Worm (Caenorhabditis elegans) whole organism, L4 larva: ENCODE measurements around the gene dnj-20.

ENCODE experiments used
- D1046.2 ChIP-seq: fragments of 200-800 bp; sonication (Bioruptor generic); IDR thresholded peaks from 2 replicates; pipeline ENCODE4 v1.3.6; 2022; ENCODE audit warnings: missing genetic modification characterization, missing compliant biosample characterization
- F10B5.3 ChIP-seq: sonication (generic microtip); optimal IDR thresholded peaks from 2 replicates; lab custom pipeline; 2016; ENCODE audit warnings: mild to moderate bottlenecking, missing genetic modification characterization, missing compliant biosample characterization
- F26F4.8 ChIP-seq: fragments of 200-800 bp; sonication (Bioruptor generic); conservative IDR thresholded peaks from 2 replicates; pipeline ENCODE4 v1.3.6; 2022; ENCODE audit warnings: missing genetic modification characterization, missing compliant biosample characterization
- F37D6.2 ChIP-seq: sonication (generic microtip); optimal IDR thresholded peaks from 2 replicates; lab custom pipeline; 2016; ENCODE audit warnings: mild to moderate bottlenecking, missing genetic modification characterization, missing compliant biosample characterization
- F44E2.7 ChIP-seq: fragments of 200-800 bp; sonication (Bioruptor generic); IDR thresholded peaks from 2 replicates; pipeline ENCODE4 v2.1.2; 2022; ENCODE audit warnings: missing genetic modification characterization, missing compliant biosample characterization
- F49E8.2 ChIP-seq: sonication (generic microtip); optimal IDR thresholded peaks from 2 replicates; lab custom pipeline; 2016; ENCODE audit warnings: missing compliant biosample characterization, mild to moderate bottlenecking, missing genetic modification characterization, borderline replicate concordance
- R02D3.7 ChIP-seq: fragments of 150-350 bp; sonication (generic microtip); optimal IDR thresholded peaks from 3 replicates; lab custom pipeline; 2014; ENCODE audit warnings: missing biosample characterization, missing genetic modification characterization
- T20F7.1 ChIP-seq: fragments of 200-800 bp; sonication (Bioruptor generic); optimal IDR thresholded peaks from 2 replicates; lab custom pipeline; 2018; ENCODE audit warnings: mild to moderate bottlenecking, missing genetic modification characterization, missing compliant biosample characterization
- Y5F2A.4 ChIP-seq: fragments of 200-800 bp; sonication (Bioruptor generic); optimal IDR thresholded peaks from 2 replicates; lab custom pipeline; 2018; ENCODE audit warnings: mild to moderate bottlenecking, missing genetic modification characterization, missing compliant biosample characterization
- ZK337.2 ChIP-seq: fragments of 200-800 bp; sonication (Bioruptor generic); IDR thresholded peaks from 2 replicates; pipeline ENCODE4 v1.3.6; 2022; ENCODE audit warnings: missing genetic modification reagents, missing genetic modification characterization, missing compliant biosample characterization
- arid-1 ChIP-seq: fragments of 200-800 bp; sonication (Bioruptor generic); conservative IDR thresholded peaks from 2 replicates; pipeline ENCODE4 v1.3.6; 2022; ENCODE audit warnings: missing genetic modification reagents, missing genetic modification characterization, missing compliant biosample characterization
- ceh-20 ChIP-seq: fragments of 200-800 bp; sonication (Bioruptor generic); IDR thresholded peaks from 2 replicates; pipeline ENCODE4 v1.3.6; 2022; ENCODE audit warnings: missing genetic modification reagents, missing genetic modification characterization, missing compliant biosample characterization
- ceh-28 ChIP-seq: fragments of 150-350 bp; optimal IDR thresholded peaks from 2 replicates; lab custom pipeline; 2014; ENCODE audit warnings: missing biosample characterization, missing genetic modification reagents, missing genetic modification characterization
- ceh-62 ChIP-seq: sonication (generic microtip); optimal IDR thresholded peaks from 2 replicates; lab custom pipeline; 2017; ENCODE audit warnings: missing biosample characterization, missing genetic modification characterization
- ceh-82 ChIP-seq: sonication (generic microtip); optimal IDR thresholded peaks from 2 replicates; lab custom pipeline; 2017; ENCODE audit warnings: missing biosample characterization, missing genetic modification characterization
- ces-1 ChIP-seq: fragments of 150-350 bp; sonication (generic microtip); optimal IDR thresholded peaks from 4 replicates; lab custom pipeline; 2014; ENCODE audit warnings: missing biosample characterization, missing genetic modification reagents, missing genetic modification characterization
- ctbp-1 ChIP-seq: fragments of 200-800 bp; sonication (Bioruptor generic); IDR thresholded peaks from 2 replicates; pipeline ENCODE4 v1.3.6; 2022; ENCODE audit warnings: missing genetic modification reagents, missing genetic modification characterization, missing compliant biosample characterization
- daf-16 ChIP-seq, 3 experiments: sonication (generic microtip); optimal IDR thresholded peaks; 2 replicates each; lab custom pipeline; 2016 to 2017; ENCODE audit warnings: missing genetic modification characterization in 3 of 3, missing genetic modification reagents in 3 of 3, mild to moderate bottlenecking in 2 of 3, missing compliant biosample characterization in 2 of 3, missing biosample characterization in 1 of 3, moderate library complexity in 1 of 3
- dmd-6 ChIP-seq: fragments of 200-800 bp; sonication (Bioruptor generic); IDR thresholded peaks from 2 replicates; pipeline ENCODE4 v1.3.6; 2022; ENCODE audit warnings: missing genetic modification reagents, missing genetic modification characterization, missing compliant biosample characterization
- dmd-8 ChIP-seq: fragments of 200-800 bp; sonication (Bioruptor generic); IDR thresholded peaks from 2 replicates; pipeline ENCODE4 v1.3.6; 2022; ENCODE audit warnings: missing genetic modification characterization, missing compliant biosample characterization
- dve-1 ChIP-seq: sonication (generic microtip); optimal IDR thresholded peaks from 2 replicates; lab custom pipeline; 2017; ENCODE audit warnings: antibody characterized with exemption, mild to moderate bottlenecking, missing genetic modification characterization, missing compliant biosample characterization; ENCODE audit not compliant: insufficient read depth
- egl-43 ChIP-seq: fragments of 200-800 bp; sonication (Bioruptor generic); IDR thresholded peaks from 2 replicates; pipeline ENCODE4 v1.3.6; 2022; ENCODE audit warnings: missing genetic modification reagents, missing genetic modification characterization, missing compliant biosample characterization
- fos-1 ChIP-seq: fragments of 150-350 bp; optimal IDR thresholded peaks from 2 replicates; lab custom pipeline; 2014; ENCODE audit warnings: missing biosample characterization, missing genetic modification characterization
- hif-1 ChIP-seq, 2 experiments: sonication (generic microtip); optimal IDR thresholded peaks; 2 replicates each; lab custom pipeline; 2016 to 2017; ENCODE audit warnings: missing compliant biosample characterization in 2 of 2, missing genetic modification characterization in 2 of 2, missing genetic modification reagents in 2 of 2, missing genotype in 2 of 2, mild to moderate bottlenecking in 1 of 2
- hlh-11 ChIP-seq: fragments of 200-800 bp; sonication (Bioruptor generic); optimal IDR thresholded peaks from 2 replicates; lab custom pipeline; 2018; ENCODE audit warnings: mild to moderate bottlenecking, missing genetic modification characterization, missing compliant biosample characterization
- hmg-1.1 ChIP-seq: fragments of 200-800 bp; sonication (Bioruptor generic); IDR thresholded peaks from 2 replicates; pipeline ENCODE4 v1.3.6; 2022; ENCODE audit warnings: missing genetic modification reagents, missing genetic modification characterization, missing compliant biosample characterization
- lim-7 ChIP-seq: fragments of 200-800 bp; sonication (Bioruptor generic); IDR thresholded peaks from 2 replicates; pipeline ENCODE4 v1.3.6; 2022; ENCODE audit warnings: missing genetic modification characterization, missing compliant biosample characterization
- lin-1 ChIP-seq: fragments of 200-800 bp; sonication (Bioruptor generic); IDR thresholded peaks from 2 replicates; pipeline ENCODE4 v1.3.6; 2022; ENCODE audit warnings: missing genetic modification reagents, missing genetic modification characterization, missing compliant biosample characterization
- lin-39 ChIP-seq: fragments of 150-350 bp; optimal IDR thresholded peaks from 2 replicates; lab custom pipeline; 2014; ENCODE audit warnings: missing biosample characterization, missing genetic modification reagents, missing genetic modification characterization
- lsy-2 ChIP-seq, 2 experiments: fragments of 150-350 bp in 1 of 2; sonication (generic microtip) in 1 of 2; optimal IDR thresholded peaks; 2 replicates each; lab custom pipeline; 2014 to 2017; ENCODE audit warnings: missing biosample characterization in 2 of 2, missing genetic modification characterization in 2 of 2
- madf-9 ChIP-seq: fragments of 200-800 bp; sonication (Bioruptor generic); conservative IDR thresholded peaks from 2 replicates; pipeline ENCODE4 v1.3.6; 2022; ENCODE audit warnings: missing genetic modification reagents, missing genetic modification characterization, missing compliant biosample characterization
- mes-2 ChIP-seq: sonication (generic microtip); optimal IDR thresholded peaks from 2 replicates; lab custom pipeline; 2016; ENCODE audit warnings: missing genotype, mild to moderate bottlenecking, missing genetic modification characterization, missing compliant biosample characterization; ENCODE audit not compliant: poor library complexity, severe bottlenecking
- nhr-10 ChIP-seq: fragments of 150-350 bp; optimal IDR thresholded peaks from 2 replicates; lab custom pipeline; 2014; ENCODE audit warnings: missing biosample characterization, missing genetic modification characterization
- nhr-25 ChIP-seq: sonication (generic microtip); optimal IDR thresholded peaks from 2 replicates; lab custom pipeline; 2017; ENCODE audit warnings: missing genetic modification characterization, mild to moderate bottlenecking, missing compliant biosample characterization, antibody characterized with exemption, moderate library complexity, borderline replicate concordance; ENCODE audit not compliant: insufficient read depth
- nhr-28 ChIP-seq: fragments of 150-350 bp; optimal IDR thresholded peaks from 2 replicates; lab custom pipeline; 2014; ENCODE audit warnings: missing biosample characterization, missing genetic modification characterization
- nhr-41 ChIP-seq: fragments of 200-800 bp; sonication (Bioruptor generic); IDR thresholded peaks from 2 replicates; pipeline ENCODE4 v1.3.6; 2022; ENCODE audit warnings: missing genetic modification reagents, missing genetic modification characterization, missing compliant biosample characterization
- nhr-48 ChIP-seq: sonication (generic microtip); optimal IDR thresholded peaks from 2 replicates; lab custom pipeline; 2016; ENCODE audit warnings: mild to moderate bottlenecking, missing genetic modification characterization, missing compliant biosample characterization
- nhr-6 ChIP-seq: fragments of 150-350 bp; optimal IDR thresholded peaks from 2 replicates; lab custom pipeline; 2014; ENCODE audit warnings: missing biosample characterization, missing genetic modification characterization
- php-3 ChIP-seq: fragments of 200-800 bp; sonication (Bioruptor generic); IDR thresholded peaks from 2 replicates; pipeline ENCODE4 v1.3.6; 2022; ENCODE audit warnings: missing genetic modification reagents, missing genetic modification characterization, missing compliant biosample characterization
- pqm-1 ChIP-seq: sonication (generic microtip); optimal IDR thresholded peaks from 2 replicates; lab custom pipeline; 2017; ENCODE audit warnings: missing biosample characterization, missing genetic modification characterization
- sdz-12 ChIP-seq: fragments of 200-800 bp; sonication (Bioruptor generic); optimal IDR thresholded peaks from 2 replicates; lab custom pipeline; 2018; ENCODE audit warnings: mild to moderate bottlenecking, missing genetic modification characterization, missing compliant biosample characterization
- snpc-4 ChIP-seq: fragments of 150-350 bp; optimal IDR thresholded peaks from 2 replicates; lab custom pipeline; 2014; ENCODE audit warnings: missing biosample characterization, missing genetic modification characterization
- spr-3 ChIP-seq: fragments of 200-800 bp; sonication (Bioruptor generic); optimal IDR thresholded peaks from 2 replicates; lab custom pipeline; 2018; ENCODE audit warnings: mild to moderate bottlenecking, missing genetic modification characterization, missing compliant biosample characterization
- tag-97 ChIP-seq: fragments of 200-800 bp; sonication (Bioruptor generic); IDR thresholded peaks from 2 replicates; pipeline ENCODE4 v1.3.6; 2022; ENCODE audit warnings: missing genetic modification characterization, missing compliant biosample characterization
- tra-1 ChIP-seq: fragments of 200-800 bp; sonication (Bioruptor generic); IDR thresholded peaks from 2 replicates; pipeline ENCODE4 v1.3.6; 2022; ENCODE audit warnings: missing genetic modification reagents, missing genetic modification characterization, missing compliant biosample characterization
- unc-130 ChIP-seq: sonication (generic microtip); optimal IDR thresholded peaks from 2 replicates; lab custom pipeline; 2016; ENCODE audit warnings: missing genetic modification reagents, missing genetic modification characterization, missing compliant biosample characterization
- unc-39 ChIP-seq: sonication (generic microtip); optimal IDR thresholded peaks from 2 replicates; lab custom pipeline; 2017; ENCODE audit warnings: missing biosample characterization, missing genetic modification characterization
- zfp-2 ChIP-seq: sonication (generic microtip); optimal IDR thresholded peaks from 2 replicates; lab custom pipeline; 2016; ENCODE audit warnings: mild to moderate bottlenecking, missing genetic modification characterization, missing compliant biosample characterization
- zip-11 ChIP-seq: fragments of 200-800 bp; sonication (Bioruptor generic); IDR thresholded peaks from 2 replicates; pipeline ENCODE4 v1.3.6; 2022; ENCODE audit warnings: missing genetic modification characterization, missing compliant biosample characterization
- ztf-11 ChIP-seq: fragments of 150-350 bp; optimal IDR thresholded peaks from 2 replicates; lab custom pipeline; 2014; ENCODE audit warnings: missing biosample characterization, missing genetic modification characterization
- ztf-7 ChIP-seq: fragments of 150-350 bp; optimal IDR thresholded peaks from 2 replicates; lab custom pipeline; 2014; ENCODE audit warnings: missing biosample characterization, missing genetic modification characterization

dnj-20 gene

ce11 chrII:9658915-9659314 lies 34.9 kb upstream of the dnj-20 start, which contains the start of gene ZK1320.2:
Gene ZK1320.2 (minus strand): TSS chrII:9659002.
- TF ChIP-seq hif-1 (tag; optimal IDR thresholded peaks at IDR 0.05; lab: Kevin White, UChicago) = no peak
- TF ChIP-seq nhr-6 = no peak
- no peak for TF ChIP-seq daf-16 (GFP tag; optimal IDR thresholded peaks at IDR 0.05; lab: Kevin White, UChicago)
- peak; percentile 43 for TF ChIP-seq daf-16 (tag; optimal IDR thresholded peaks at IDR 0.05; lab: Kevin White, UChicago)
- no peak for TF ChIP-seq madf-9 (GFP tag; lab: Robert Waterston, UW)
- no peak for TF ChIP-seq lim-7
- peak; percentile 17 for TF ChIP-seq dve-1 (tag; lab: Kevin White, UChicago)
- TF ChIP-seq fos-1 = no peak
- TF ChIP-seq Y5F2A.4 (GFP tag; lab: Kevin White, UChicago) = no peak
- no peak for TF ChIP-seq ZK337.2 (GFP tag; lab: Robert Waterston, UW)
- no peak for TF ChIP-seq ceh-28 (tag; lab: Kevin White, UChicago)
- no peak for TF ChIP-seq T20F7.1 (GFP tag; lab: Kevin White, UChicago)
- no peak for TF ChIP-seq dmd-8
- TF ChIP-seq R02D3.7 (tag; lab: Kevin White, UChicago) = no peak
- no peak for TF ChIP-seq hlh-11 (tag; lab: Kevin White, UChicago)
- no peak for TF ChIP-seq nhr-25 (tag; lab: Kevin White, UChicago)
- TF ChIP-seq F26F4.8 (GFP tag; lab: Robert Waterston, UW) = no peak
- TF ChIP-seq F10B5.3 (tag; lab: Kevin White, UChicago) = no peak
- TF ChIP-seq lin-1 = no peak
- no peak for TF ChIP-seq nhr-48
- no peak for TF ChIP-seq tag-97 (GFP tag; lab: Robert Waterston, UW)
- TF ChIP-seq hmg-1.1 (GFP tag; lab: Robert Waterston, UW) = no peak
- TF ChIP-seq ceh-62 (tag; lab: Kevin White, UChicago) = no peak
- no peak for TF ChIP-seq php-3 (GFP tag; lab: Robert Waterston, UW)
- no peak for TF ChIP-seq F44E2.7
- TF ChIP-seq zfp-2 = no peak
- no peak for TF ChIP-seq ceh-82 (tag; lab: Kevin White, UChicago)
- TF ChIP-seq dmd-6 (GFP tag; lab: Robert Waterston, UW) = peak; percentile 48; the same call in 1 of the 2 replicates
- TF ChIP-seq nhr-28 = peak; percentile 55
- no peak for TF ChIP-seq F49E8.2
- TF ChIP-seq ctbp-1 (GFP tag; lab: Robert Waterston, UW) = no peak
- no peak for TF ChIP-seq arid-1 (GFP tag; lab: Robert Waterston, UW)
- TF ChIP-seq ceh-20 (GFP tag; lab: Robert Waterston, UW) = no peak
- no peak for TF ChIP-seq ces-1
- no peak for TF ChIP-seq tra-1 (GFP tag; lab: Robert Waterston, UW)
- no peak for TF ChIP-seq D1046.2 (GFP tag; lab: Robert Waterston, UW)
- no peak for TF ChIP-seq nhr-10 (tag; lab: Kevin White, UChicago)
- TF ChIP-seq pqm-1 (tag; lab: Kevin White, UChicago) = peak; percentile 69
- no peak for TF ChIP-seq nhr-41
- no peak for TF ChIP-seq zip-11
- TF ChIP-seq F37D6.2 (tag; lab: Kevin White, UChicago) = no peak

ce11 chrII:9656210-9656755 lies 32.3 kb upstream of the dnj-20 start, which contains the start of gene gstk-1:
Gene gstk-1 (plus strand): TSS chrII:9656705.
- TF ChIP-seq ztf-11 (no peak), unc-130 (GFP tag; lab: Kevin White, UChicago) (no peak), ceh-82 (tag; lab: Kevin White, UChicago) (no peak), dmd-8 (0 out of 2 replicates have a peak, but pooled peaks have one; percentile 25), ZK337.2 (GFP tag; lab: Robert Waterston, UW) (no peak), lsy-2 (tag; optimal IDR thresholded peaks at IDR 0.05; lab: Kevin White, UChicago) (no peak), spr-3 (no peak), unc-39 (no peak), ceh-20 (GFP tag; lab: Robert Waterston, UW) (peak; percentile 47; the same call in 1 of the 2 replicates), lin-39 (tag; lab: Kevin White, UChicago) (no peak), mes-2 (no peak), egl-43 (no peak), ztf-7 (tag; lab: Kevin White, UChicago) (no peak), snpc-4 (tag; lab: Kevin White, UChicago) (no peak), sdz-12 (GFP tag; lab: Kevin White, UChicago) (no peak)
